Fruit fly (Drosophila melanogaster) whole organism, embryonic: ENCODE data around the gene CG18179.

Source experiments
- Abd-B ChIP-seq: fragments of 200-800 bp; sonication (Bioruptor generic); optimal IDR thresholded peaks from 2 replicates; lab custom pipeline; 2018; ENCODE audit warnings: missing biosample characterization, mild to moderate bottlenecking, missing genetic modification characterization, moderate library complexity
- Bgb ChIP-seq: fragments of 200-800 bp; sonication (Bioruptor generic); IDR thresholded peaks from 2 replicates; pipeline ENCODE4 v1.3.6; 2022; ENCODE audit warnings: missing biosample characterization, missing genetic modification characterization; ENCODE audit not compliant: partially characterized antibody
- BtbVII ChIP-seq: fragments of 200-800 bp; sonication (Bioruptor generic); optimal IDR thresholded peaks from 3 replicates; lab custom pipeline; 2017; ENCODE audit warnings: missing biosample characterization, mild to moderate bottlenecking, missing genetic modification characterization
- CG10321 ChIP-seq: fragments of 200-800 bp; sonication (Bioruptor generic); IDR thresholded peaks from 2 replicates; pipeline ENCODE4 v1.3.6; 2022; ENCODE audit warnings: missing biosample characterization, missing genetic modification characterization
- CG10366 ChIP-seq: fragments of 200-800 bp; sonication (Bioruptor generic); IDR thresholded peaks from 2 replicates; pipeline ENCODE4 v1.3.6; 2022; ENCODE audit warnings: missing biosample characterization, missing genetic modification characterization
- CG10462 ChIP-seq: fragments of 200-800 bp; sonication (Bioruptor generic); optimal IDR thresholded peaks from 2 replicates; lab custom pipeline; 2016; ENCODE audit warnings: missing biosample characterization, missing genetic modification characterization
- CG13287 ChIP-seq: fragments of 200-800 bp; sonication (Bioruptor generic); IDR thresholded peaks from 2 replicates; pipeline ENCODE4 v1.3.6; 2022; ENCODE audit warnings: missing biosample characterization, missing genetic modification characterization; ENCODE audit not compliant: partially characterized antibody
- CG17385 ChIP-seq: fragments of 200-800 bp; sonication (Bioruptor generic); optimal IDR thresholded peaks from 3 replicates; lab custom pipeline; 2018; ENCODE audit warnings: missing biosample characterization, mild to moderate bottlenecking, missing genetic modification characterization
- CG2116 ChIP-seq: fragments of 200-800 bp; sonication (Bioruptor generic); optimal IDR thresholded peaks from 3 replicates; lab custom pipeline; 2018; ENCODE audit warnings: missing biosample characterization, mild to moderate bottlenecking, missing genetic modification characterization
- CG5953 ChIP-seq: fragments of 200-800 bp; sonication (Bioruptor generic); IDR thresholded peaks from 2 replicates; pipeline ENCODE4 v1.3.6; 2022; ENCODE audit warnings: missing biosample characterization, missing genetic modification characterization
- CG6683 ChIP-seq: fragments of 200-800 bp; sonication (Bioruptor generic); optimal IDR thresholded peaks from 2 replicates; lab custom pipeline; 2017; ENCODE audit warnings: missing biosample characterization, mild to moderate bottlenecking, missing genetic modification characterization, missing genetic modification reagents
- CG7987 ChIP-seq: fragments of 200-800 bp; sonication (Bioruptor generic); optimal IDR thresholded peaks from 2 replicates; lab custom pipeline; 2018; ENCODE audit warnings: missing biosample characterization, mild to moderate bottlenecking, missing genetic modification characterization, moderate library complexity
- CG8765 ChIP-seq: fragments of 200-800 bp; sonication (Bioruptor generic); IDR thresholded peaks from 2 replicates; pipeline ENCODE4 v1.3.6; 2022; ENCODE audit warnings: missing biosample characterization, missing genetic modification characterization
- CG9797 ChIP-seq: fragments of 200-800 bp; sonication (Bioruptor generic); optimal IDR thresholded peaks from 3 replicates; lab custom pipeline; 2018; ENCODE audit warnings: missing biosample characterization, mild to moderate bottlenecking, missing genetic modification characterization
- CG9932 ChIP-seq: fragments of 200-800 bp; sonication (Bioruptor generic); IDR thresholded peaks from 2 replicates; pipeline ENCODE4 v1.3.6; 2022; ENCODE audit warnings: missing biosample characterization, missing genetic modification characterization
- CTCF ChIP-seq: fragments of 200-800 bp; sonication (Bioruptor generic); optimal IDR thresholded peaks from 2 replicates; lab custom pipeline; 2017; ENCODE audit warnings: missing biosample characterization, mild to moderate bottlenecking, missing genetic modification characterization, moderate library complexity
- Camta ChIP-seq: fragments of 200-800 bp; sonication (Bioruptor generic); optimal IDR thresholded peaks from 2 replicates; lab custom pipeline; 2016; ENCODE audit warnings: missing biosample characterization, missing genetic modification characterization
- CrebB ChIP-seq: fragments of 200-800 bp; sonication (Bioruptor generic); optimal IDR thresholded peaks from 3 replicates; lab custom pipeline; 2018; ENCODE audit warnings: missing biosample characterization, mild to moderate bottlenecking, missing genetic modification characterization
- Dip2 ChIP-seq: fragments of 200-800 bp; sonication (Bioruptor generic); IDR thresholded peaks from 2 replicates; pipeline ENCODE4 v1.3.6; 2022; ENCODE audit warnings: missing biosample characterization, missing genetic modification characterization
- E2f2 ChIP-seq: fragments of 200-800 bp; sonication (Bioruptor generic); IDR thresholded peaks from 2 replicates; pipeline ENCODE4 v1.3.6; 2022; ENCODE audit warnings: missing biosample characterization, missing genetic modification characterization
- Elba2 ChIP-seq: fragments of 200-800 bp; sonication (Bioruptor generic); optimal IDR thresholded peaks from 3 replicates; lab custom pipeline; 2016; ENCODE audit warnings: missing biosample characterization, missing genetic modification characterization
- Ets97D ChIP-seq: fragments of 200-800 bp; sonication (Bioruptor generic); optimal IDR thresholded peaks from 3 replicates; lab custom pipeline; 2016; ENCODE audit warnings: missing biosample characterization, missing genetic modification characterization
- Gsc ChIP-seq: fragments of 200-800 bp; sonication (Bioruptor generic); IDR thresholded peaks from 2 replicates; pipeline ENCODE4 v1.3.6; 2022; ENCODE audit warnings: missing biosample characterization, missing genetic modification characterization
- HLH54F ChIP-seq: fragments of 200-800 bp; sonication (Bioruptor generic); optimal IDR thresholded peaks from 3 replicates; lab custom pipeline; 2016; ENCODE audit warnings: missing biosample characterization, missing genetic modification characterization
- Hr3 ChIP-seq: fragments of 200-800 bp; sonication (Bioruptor generic); optimal IDR thresholded peaks from 3 replicates; lab custom pipeline; 2016; ENCODE audit warnings: missing biosample characterization, missing genetic modification characterization
- MBD-R2 ChIP-seq: fragments of 200-800 bp; sonication (Bioruptor generic); IDR thresholded peaks from 2 replicates; pipeline ENCODE4 v1.3.6; 2022; ENCODE audit warnings: missing biosample characterization, missing genetic modification characterization
- Mad ChIP-seq: fragments of 200-800 bp; sonication (Bioruptor generic); optimal IDR thresholded peaks from 2 replicates; lab custom pipeline; 2016; ENCODE audit warnings: missing biosample characterization, missing genetic modification characterization
- Max ChIP-seq: fragments of 200-800 bp; sonication (Bioruptor generic); optimal IDR thresholded peaks from 2 replicates; lab custom pipeline; 2016; ENCODE audit warnings: missing biosample characterization, mild to moderate bottlenecking, missing genetic modification characterization
- Ravus ChIP-seq: fragments of 200-800 bp; sonication (Bioruptor generic); IDR thresholded peaks from 2 replicates; pipeline ENCODE4 v1.3.6; 2022; ENCODE audit warnings: missing biosample characterization, missing genetic modification characterization
- Sox100B ChIP-seq: fragments of 200-800 bp; sonication (Bioruptor generic); optimal IDR thresholded peaks from 3 replicates; lab custom pipeline; 2018; ENCODE audit warnings: missing biosample characterization, mild to moderate bottlenecking, missing genetic modification characterization
- Usf ChIP-seq: fragments of 200-800 bp; sonication (Bioruptor generic); optimal IDR thresholded peaks from 2 replicates; lab custom pipeline; 2017; ENCODE audit warnings: missing genotype, missing biosample characterization, missing genetic modification characterization
- btn ChIP-seq: fragments of 200-800 bp; sonication (Bioruptor generic); optimal IDR thresholded peaks from 2 replicates; lab custom pipeline; 2016; ENCODE audit warnings: missing biosample characterization, missing genetic modification characterization
- cas ChIP-seq: fragments of 200-800 bp; sonication (Bioruptor generic); IDR thresholded peaks from 2 replicates; pipeline ENCODE4 v1.3.6; 2022; ENCODE audit warnings: missing biosample characterization, missing genetic modification characterization
- chif ChIP-seq, 2 experiments: fragments of 200-800 bp; sonication (Bioruptor generic); optimal IDR thresholded peaks; 3 replicates each; lab custom pipeline; 2016; ENCODE audit warnings: missing biosample characterization in 2 of 2, missing genetic modification characterization in 2 of 2
- ci ChIP-seq: fragments of 200-800 bp; sonication (Bioruptor generic); IDR thresholded peaks from 3 replicates; pipeline ENCODE4 v1.3.6; 2022; ENCODE audit warnings: missing biosample characterization, missing genetic modification characterization
- crp ChIP-seq, 2 experiments: fragments of 200-800 bp; sonication (Bioruptor generic); optimal IDR thresholded peaks; 2 replicates in 1 of 2; 3 replicates in 1 of 2; lab custom pipeline; 2017; ENCODE audit warnings: missing biosample characterization in 2 of 2, missing genetic modification characterization in 2 of 2, mild to moderate bottlenecking in 1 of 2, moderate library complexity in 1 of 2
- cwo ChIP-seq: fragments of 200-800 bp; sonication (Bioruptor generic); optimal IDR thresholded peaks from 3 replicates; lab custom pipeline; 2017; ENCODE audit warnings: missing biosample characterization, missing genetic modification characterization, mild to moderate bottlenecking, moderate library complexity, missing genetic modification reagents
- dmrt11E ChIP-seq: fragments of 200-800 bp; sonication (Bioruptor generic); optimal IDR thresholded peaks from 3 replicates; lab custom pipeline; 2018; ENCODE audit warnings: missing biosample characterization, mild to moderate bottlenecking, missing genetic modification characterization, moderate library complexity
- eve ChIP-seq, 2 experiments: fragments of >200 bp; optimal IDR thresholded peaks; 2 replicates each; lab custom pipeline; 2017; ENCODE audit warnings: missing biosample characterization in 2 of 2, missing genetic modification characterization in 2 of 2
- ewg ChIP-seq: fragments of 200-800 bp; sonication (Bioruptor generic); optimal IDR thresholded peaks from 3 replicates; lab custom pipeline; 2017; ENCODE audit warnings: mild to moderate bottlenecking, missing biosample characterization, missing genetic modification reagents, missing genetic modification characterization
- fd64A ChIP-seq: fragments of 200-800 bp; sonication (Bioruptor generic); optimal IDR thresholded peaks from 3 replicates; lab custom pipeline; 2018; ENCODE audit warnings: missing biosample characterization, mild to moderate bottlenecking, missing genetic modification characterization
- hth ChIP-seq: fragments of >200 bp; optimal IDR thresholded peaks from 2 replicates; lab custom pipeline; 2017; ENCODE audit warnings: inconsistent platforms
- nerfin-2 ChIP-seq: fragments of 200-800 bp; sonication (Bioruptor generic); IDR thresholded peaks from 2 replicates; pipeline ENCODE4 v1.3.6; 2022; ENCODE audit warnings: missing biosample characterization, missing genetic modification characterization; ENCODE audit not compliant: partially characterized antibody
- odd ChIP-seq: fragments of 200-800 bp; sonication (Bioruptor generic); optimal IDR thresholded peaks from 2 replicates; lab custom pipeline; 2017; ENCODE audit warnings: missing biosample characterization, mild to moderate bottlenecking, missing genetic modification characterization
- phol ChIP-seq: fragments of 200-800 bp; sonication (Bioruptor generic); optimal IDR thresholded peaks from 3 replicates; lab custom pipeline; 2018; ENCODE audit warnings: missing biosample characterization, mild to moderate bottlenecking, missing genetic modification characterization, moderate library complexity
- pum ChIP-seq: fragments of 200-800 bp; sonication (Bioruptor generic); optimal IDR thresholded peaks from 2 replicates; lab custom pipeline; 2016; ENCODE audit warnings: missing biosample characterization, missing genetic modification characterization
- sima ChIP-seq: fragments of 200-800 bp; sonication (Bioruptor generic); optimal IDR thresholded peaks from 2 replicates; lab custom pipeline; 2016; ENCODE audit warnings: missing biosample characterization, missing genetic modification characterization
- tap ChIP-seq: fragments of 200-800 bp; optimal IDR thresholded peaks from 3 replicates; lab custom pipeline; 2019; ENCODE audit warnings: missing biosample characterization, mild to moderate bottlenecking, missing genetic modification characterization, moderate library complexity
- tgo ChIP-seq: fragments of 200-800 bp; sonication (Bioruptor generic); IDR thresholded peaks from 3 replicates; pipeline ENCODE4 v1.3.6; 2022; ENCODE audit warnings: missing biosample characterization, missing genetic modification characterization
- tin ChIP-seq: fragments of 200-800 bp; sonication (Bioruptor generic); optimal IDR thresholded peaks from 3 replicates; lab custom pipeline; 2016; ENCODE audit warnings: missing biosample characterization, missing genetic modification characterization
- tio ChIP-seq: fragments of 200-800 bp; sonication (Bioruptor generic); optimal IDR thresholded peaks from 2 replicates; lab custom pipeline; 2017; ENCODE audit warnings: missing biosample characterization, missing genetic modification characterization, inconsistent platforms
- vnd ChIP-seq: fragments of 200-800 bp; sonication (Bioruptor generic); IDR thresholded peaks from 3 replicates; pipeline ENCODE4 v1.3.6; 2022; ENCODE audit warnings: missing biosample characterization, missing genetic modification characterization; ENCODE audit not compliant: partially characterized antibody

The CG18179 gene

DNA sequence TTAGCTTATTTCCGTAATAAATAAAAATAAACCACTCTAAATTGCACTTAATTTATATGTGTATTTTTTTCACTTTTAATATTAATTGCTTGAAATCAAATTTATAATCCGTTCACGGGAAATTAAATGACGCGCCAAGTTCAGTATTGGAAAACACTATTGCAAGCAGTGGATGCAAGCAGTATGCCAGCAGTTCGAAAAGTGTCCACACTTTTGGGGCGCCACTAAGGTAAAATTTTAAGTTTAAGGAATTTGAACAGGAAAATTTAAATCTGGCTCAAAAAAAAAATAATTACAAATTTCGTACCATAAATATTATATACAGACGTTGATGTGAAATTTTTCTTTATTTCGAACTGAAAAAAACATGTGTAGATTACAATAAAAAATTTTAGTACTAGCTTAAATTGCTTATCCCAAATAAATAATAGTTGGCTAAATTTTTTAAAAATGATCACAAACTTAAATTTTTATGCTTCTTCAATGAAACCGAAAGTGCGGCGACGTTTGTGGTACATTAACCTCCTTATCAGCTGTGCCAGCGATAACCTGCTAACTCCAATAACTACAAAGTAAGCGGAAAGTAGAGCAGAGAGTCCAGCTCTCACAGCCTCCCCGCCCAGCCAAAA, 25.0 kb upstream of the CG18179 start (continued):
- no peak for TF ChIP-seq chif (GFP tag; optimal IDR thresholded peaks at IDR 0.05; lab: Kevin White, UChicago)
- no peak; the same call in 2 of the 3 replicates for TF ChIP-seq tgo (GFP tag; lab: Robert Waterston, UW)
- TF ChIP-seq odd (GFP tag; lab: Kevin White, UChicago), result no peak
- TF ChIP-seq fd64A, result no peak
- TF ChIP-seq Usf, result no peak
- peak; percentile 15 for TF ChIP-seq Ets97D (GFP tag; lab: Kevin White, UChicago)
- peak; percentile 10 for TF ChIP-seq CG9797 (GFP tag; lab: Kevin White, UChicago)
- no peak for TF ChIP-seq ewg (GFP tag; lab: Kevin White, UChicago)
- TF ChIP-seq Bgb (GFP tag; lab: Robert Waterston, UW), result peak; percentile 52; the same call in 1 of the 2 replicates
- no peak for TF ChIP-seq CG13287 (GFP tag; lab: Robert Waterston, UW)
- peak; percentile 59 for TF ChIP-seq tin (GFP tag; lab: Kevin White, UChicago)
- no peak for TF ChIP-seq CG10462 (GFP tag; lab: Kevin White, UChicago)
- no peak for TF ChIP-seq BtbVII (GFP tag; lab: Kevin White, UChicago)
- no peak for TF ChIP-seq Ravus (GFP tag; lab: Robert Waterston, UW)
- no peak for TF ChIP-seq CG2116 (GFP tag; lab: Kevin White, UChicago)
- no peak for TF ChIP-seq CG10321
- TF ChIP-seq CG8765, result no peak
- no peak for TF ChIP-seq HLH54F (GFP tag; lab: Kevin White, UChicago)
- TF ChIP-seq Gsc (GFP tag; lab: Robert Waterston, UW), result no peak
- TF ChIP-seq ci (GFP tag; lab: Robert Waterston, UW), result no peak
- peak; percentile 43 for TF ChIP-seq pum (GFP tag; lab: Kevin White, UChicago)
- no peak for TF ChIP-seq Dip2 (GFP tag; lab: Robert Waterston, UW)
- TF ChIP-seq Mad (GFP tag; lab: Kevin White, UChicago), result no peak
- peak; percentile 16 for TF ChIP-seq Max (GFP tag; lab: Kevin White, UChicago)
- TF ChIP-seq Camta, result no peak
- no peak for TF ChIP-seq CG6683 (GFP tag; lab: Kevin White, UChicago)
- TF ChIP-seq CG7987 (GFP tag; lab: Kevin White, UChicago), result no peak
- TF ChIP-seq btn (GFP tag; lab: Kevin White, UChicago), result no peak
- TF ChIP-seq Abd-B (GFP tag; lab: Kevin White, UChicago), result no peak
- no peak for TF ChIP-seq CG5953 (GFP tag; lab: Robert Waterston, UW)
- peak; percentile 99 for TF ChIP-seq E2f2 (GFP tag; lab: Robert Waterston, UW)
- peak; percentile 77 for TF ChIP-seq CG9932 (GFP tag; lab: Robert Waterston, UW)
- TF ChIP-seq Sox100B, result no peak
- TF ChIP-seq tio (GFP tag; lab: Kevin White, UChicago), result no peak
- TF ChIP-seq CTCF, result peak; percentile 97
- no peak for TF ChIP-seq crp (GFP tag; optimal IDR thresholded peaks at IDR 0.05; lab: Kevin White, UChicago)
- peak; percentile 36 for TF ChIP-seq CG10366 (GFP tag; lab: Robert Waterston, UW)
- TF ChIP-seq nerfin-2, result no peak
- no peak for TF ChIP-seq vnd (GFP tag; lab: Robert Waterston, UW)
- TF ChIP-seq Elba2 (GFP tag; lab: Kevin White, UChicago), result no peak
- TF ChIP-seq sima (GFP tag; lab: Kevin White, UChicago), result no peak
- TF ChIP-seq tap, result no peak
- no peak for TF ChIP-seq hth (lab: Kevin White, UChicago)
- TF ChIP-seq MBD-R2 (GFP tag; lab: Robert Waterston, UW), result peak; percentile 46; the same call in 1 of the 2 replicates
- TF ChIP-seq eve (GFP tag; optimal IDR thresholded peaks at IDR 0.05; lab: Kevin White, UChicago), result no peak
- TF ChIP-seq CG17385 (GFP tag; lab: Kevin White, UChicago), result no peak
- no peak for TF ChIP-seq Hr3 (GFP tag; lab: Kevin White, UChicago)
- no peak for TF ChIP-seq CrebB (tag; lab: Kevin White, UChicago)
- peak; percentile 66 for TF ChIP-seq phol (tag; lab: Kevin White, UChicago)
- no peak for TF ChIP-seq cas
- no peak for TF ChIP-seq dmrt11E (tag; lab: Kevin White, UChicago)
- TF ChIP-seq cwo, result no peak
